Fruit fly (Drosophila melanogaster): ENCODE measurements around the gene mRpL47.

- TF ChIP-seq CTCF (optimal IDR thresholded peaks at IDR 0.05) (no peak), CG8478 (optimal IDR thresholded peaks at IDR 0.05) (no peak)
Observed at dm6 chr3R:9499238-9499637, 16.5 kb downstream of the mRpL47 start.
